Worm (Caenorhabditis elegans) whole organism, L2 larva: Measurements from ENCODE around the gene mml-1.

ENCODE experiments used
- R02D3.7 ChIP-seq: fragments of 150-350 bp; optimal IDR thresholded peaks from 2 replicates; lab custom pipeline; 2014; ENCODE audit warnings: missing biosample characterization, missing genetic modification characterization
- aly-2 ChIP-seq: fragments of 150-350 bp; optimal IDR thresholded peaks from 2 replicates; lab custom pipeline; 2014; ENCODE audit warnings: missing biosample characterization, missing genetic modification characterization
- ama-1 ChIP-seq: fragments of 150-350 bp; optimal IDR thresholded peaks from 2 replicates; lab custom pipeline; 2018; ENCODE audit warnings: inconsistent platforms
- ceh-82 ChIP-seq: fragments of 150-350 bp; optimal IDR thresholded peaks from 2 replicates; lab custom pipeline; 2014; ENCODE audit warnings: missing biosample characterization, missing genetic modification characterization
- nhr-129 ChIP-seq: fragments of 150-350 bp; optimal IDR thresholded peaks from 2 replicates; lab custom pipeline; 2014; ENCODE audit warnings: missing biosample characterization, missing genetic modification characterization
- unc-39 ChIP-seq: fragments of 150-350 bp; optimal IDR thresholded peaks from 2 replicates; lab custom pipeline; 2014; ENCODE audit warnings: missing biosample characterization, missing genetic modification characterization
- unc-62 ChIP-seq: fragments of 150-350 bp; optimal IDR thresholded peaks from 2 replicates; lab custom pipeline; 2014; ENCODE audit warnings: missing biosample characterization, missing genetic modification reagents, missing genetic modification characterization

ce11 chrIII:7357356-7357755 is 17.2 kb downstream of the mml-1 start, which contains the start of gene F08F8.10:
- TF ChIP-seq aly-2 (tag; lab: Kevin White, UChicago), result no peak
- no peak for TF ChIP-seq ama-1
- peak; percentile 45 for TF ChIP-seq nhr-129
- TF ChIP-seq unc-62 (GFP tag; lab: Kevin White, UChicago), result no peak
- no peak for TF ChIP-seq ceh-82 (tag; lab: Kevin White, UChicago)
- TF ChIP-seq unc-39 (tag; lab: Kevin White, UChicago), result no peak
- no peak for TF ChIP-seq R02D3.7 (tag; lab: Kevin White, UChicago)
